Fruit fly (Drosophila melanogaster) whole organism: ENCODE data around the gene st.

ENCODE experiments used
- CG8478 ChIP-seq: fragments of >200 bp; optimal IDR thresholded peaks from 2 replicates; lab custom pipeline; 2018; ENCODE audit warnings: inconsistent platforms
- Dll ChIP-seq: fragments of >200 bp; optimal IDR thresholded peaks from 2 replicates; lab custom pipeline; 2017
- EcR ChIP-seq, 2 experiments: fragments of >200 bp; optimal IDR thresholded peaks; 2 replicates each; lab custom pipeline; 2017; ENCODE audit warnings: missing biosample characterization in 2 of 2, missing genetic modification characterization in 2 of 2, missing genetic modification reagents in 2 of 2
- pan ChIP-seq: fragments of >200 bp; optimal IDR thresholded peaks from 2 replicates; lab custom pipeline; 2017
- psq ChIP-seq: fragments of >200 bp; optimal IDR thresholded peaks from 2 replicates; lab custom pipeline; 2017
- usp ChIP-seq: fragments of >200 bp; optimal IDR thresholded peaks from 2 replicates; lab custom pipeline; 2017; ENCODE audit warnings: missing biosample characterization, missing genetic modification characterization, mixed read lengths

The st gene

dm6 chr3L:16491006-16491605 lies 6.3 kb upstream of the st start:
- TF ChIP-seq pan = no peak
- no peak for TF ChIP-seq psq
- no peak for TF ChIP-seq usp
- TF ChIP-seq EcR (GFP tag; optimal IDR thresholded peaks at IDR 0.05; lab: Kevin White, UChicago) = no peak
- no peak for TF ChIP-seq CG8478 (lab: Kevin White, UChicago)
- no peak for TF ChIP-seq Dll (lab: Kevin White, UChicago)

DNA sequence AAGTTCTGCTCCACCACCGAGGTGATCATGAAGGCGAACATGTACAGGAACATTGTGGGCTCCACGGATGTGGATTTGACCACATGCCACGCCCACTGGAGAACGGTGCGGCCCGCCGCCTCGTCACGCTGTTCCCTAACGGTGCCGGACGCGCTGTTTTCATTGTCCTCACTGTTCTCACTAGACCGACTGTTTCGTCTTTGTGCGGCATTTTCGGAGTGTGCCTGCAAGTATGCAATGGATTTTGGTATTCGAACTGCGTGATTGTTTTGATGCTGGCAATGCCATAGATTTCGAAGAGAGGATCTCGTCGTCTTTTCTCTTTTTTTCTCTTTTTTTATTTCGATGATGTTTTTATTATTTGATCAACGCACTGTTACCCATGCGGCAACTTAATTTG lies 3.7 kb upstream of the st start:
- TF ChIP-seq usp = no peak
- TF ChIP-seq EcR (GFP tag; optimal IDR thresholded peaks at IDR 0.05; lab: Kevin White, UChicago) = no peak
- TF ChIP-seq Dll (lab: Kevin White, UChicago) = no peak
- TF ChIP-seq CG8478 (lab: Kevin White, UChicago) = no peak
- TF ChIP-seq psq = no peak
- TF ChIP-seq pan = no peak

DNA sequence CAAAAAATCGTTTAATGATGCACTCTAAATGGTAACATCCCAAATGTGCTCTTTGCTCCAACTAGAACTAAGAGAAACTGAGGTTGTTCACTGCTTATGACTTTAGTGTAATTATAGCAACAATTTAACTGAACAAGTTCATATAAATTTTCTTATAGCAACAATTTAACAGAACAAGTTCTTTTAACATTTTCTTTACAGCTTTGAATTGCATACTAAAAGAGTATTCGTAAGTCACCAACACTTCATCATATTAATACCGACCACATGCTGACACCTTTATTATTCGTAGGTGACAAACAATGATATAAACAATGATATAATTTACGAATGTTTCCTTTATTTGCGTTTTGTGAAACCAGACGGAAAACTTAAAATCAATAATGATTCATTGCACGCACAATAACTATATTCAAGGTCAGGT lies 2.8 kb upstream of the st start:
- TF ChIP-seq EcR (GFP tag; optimal IDR thresholded peaks at IDR 0.05; lab: Kevin White, UChicago) = no peak
- no peak for TF ChIP-seq CG8478 (lab: Kevin White, UChicago)
- no peak for TF ChIP-seq pan
- no peak for TF ChIP-seq usp
- no peak for TF ChIP-seq psq
- no peak for TF ChIP-seq Dll (lab: Kevin White, UChicago)

- TF ChIP-seq usp (no peak), Dll (lab: Kevin White, UChicago) (no peak), CG8478 (lab: Kevin White, UChicago) (no peak), pan (no peak), EcR (GFP tag; optimal IDR thresholded peaks at IDR 0.05; lab: Kevin White, UChicago) (no peak), psq (no peak)
Observed at dm6 chr3L:16495235-16495634, 2.2 kb upstream of the st start.

DNA sequence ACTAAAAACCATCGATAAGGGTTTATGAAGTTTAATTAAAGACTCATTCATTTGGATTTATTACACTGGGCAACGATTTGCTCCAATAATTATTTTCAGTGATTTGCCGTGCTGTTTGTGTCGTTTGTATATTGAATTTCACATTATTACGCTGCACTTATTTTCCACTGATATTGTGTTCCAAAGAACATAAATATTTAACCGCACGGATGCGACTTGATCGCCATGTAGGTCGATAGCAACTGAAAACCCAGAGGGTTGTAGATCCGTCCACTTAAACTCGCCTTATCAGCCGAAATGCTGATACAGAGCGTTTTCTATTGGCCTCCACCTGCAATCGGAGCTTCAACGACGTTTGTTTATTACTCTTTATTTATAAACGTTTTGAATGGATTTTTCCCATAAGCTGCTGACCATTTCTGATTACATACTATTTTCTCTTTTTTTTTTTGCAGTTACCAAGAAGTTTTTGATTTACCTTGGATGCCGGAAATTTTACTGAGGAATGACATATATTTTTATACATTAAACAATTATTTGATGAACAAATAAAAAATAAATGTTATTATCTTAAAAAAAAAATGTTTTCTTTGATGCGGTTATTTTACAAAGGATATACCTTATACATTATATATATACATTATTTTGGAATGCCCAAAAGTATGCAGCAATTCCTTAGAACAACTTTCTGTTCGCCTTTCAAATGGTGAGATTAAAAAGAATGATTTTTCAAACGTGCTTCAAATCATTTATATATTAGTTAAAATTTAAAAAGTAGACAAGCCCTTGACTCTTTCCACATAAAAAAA lies 1.3 kb upstream of the st start, which contains the start of gene CG42514:
Gene CG42514 (minus strand): TSS at position 248 of the 809 bp plus-strand sequence.
- TF ChIP-seq EcR (GFP tag; optimal IDR thresholded peaks at IDR 0.05; lab: Kevin White, UChicago) (no peak), pan (no peak), psq (no peak), Dll (lab: Kevin White, UChicago) (no peak), usp (no peak), CG8478 (lab: Kevin White, UChicago) (no peak)

- TF ChIP-seq CG8478 (lab: Kevin White, UChicago) (no peak), psq (no peak), pan (no peak), Dll (lab: Kevin White, UChicago) (no peak), EcR (GFP tag; optimal IDR thresholded peaks at IDR 0.05; lab: Kevin White, UChicago) (no peak), usp (no peak)
Observed at dm6 chr3L:16533932-16534331, 36.5 kb downstream of the st start.

DNA sequence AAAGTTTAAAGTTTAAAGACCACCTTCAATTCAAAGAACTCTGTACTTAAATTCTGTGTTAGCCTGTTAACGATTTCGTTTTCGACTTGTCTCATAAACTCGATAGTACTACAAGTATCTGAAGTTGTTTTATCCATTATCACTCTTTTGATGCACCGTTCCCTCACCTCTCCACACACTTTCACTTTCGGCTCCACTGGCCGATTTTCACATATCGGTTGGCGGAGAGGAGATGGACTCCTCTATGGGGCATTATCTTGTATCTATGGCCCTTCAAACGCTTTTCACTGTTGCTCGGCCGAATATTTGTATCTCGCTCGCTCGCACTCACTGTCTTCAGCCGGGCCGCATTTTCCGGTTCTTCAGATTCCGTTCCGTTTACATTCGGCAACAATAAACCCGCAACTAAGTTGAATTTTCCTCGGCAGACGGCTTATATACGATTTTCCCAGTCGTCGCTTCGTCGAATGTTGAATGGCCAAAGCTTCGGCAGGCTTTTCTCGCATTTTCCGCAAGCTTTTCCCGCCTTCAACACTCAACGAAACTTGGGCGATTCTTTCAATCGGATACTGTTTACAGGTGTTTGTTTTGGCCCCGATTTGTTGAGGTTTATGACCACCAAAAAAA lies 45.7 kb downstream of the st start, which contains the start of gene CG43373:
Gene CG43373 (minus strand): TSS at position 373 of the 627 bp plus-strand sequence.
- TF ChIP-seq usp = no peak
- TF ChIP-seq psq = no peak
- no peak for TF ChIP-seq CG8478 (lab: Kevin White, UChicago)
- no peak for TF ChIP-seq EcR (GFP tag; optimal IDR thresholded peaks at IDR 0.05; lab: Kevin White, UChicago)
- TF ChIP-seq pan = no peak
- no peak for TF ChIP-seq Dll (lab: Kevin White, UChicago)

dm6 chr3L:16544220-16544619 lies 46.8 kb downstream of the st start:
- TF ChIP-seq psq (no peak), EcR (GFP tag; optimal IDR thresholded peaks at IDR 0.05; lab: Kevin White, UChicago) (no peak), Dll (lab: Kevin White, UChicago) (no peak), pan (no peak), usp (no peak), CG8478 (lab: Kevin White, UChicago) (no peak)

dm6 chr3L:16545511-16545910 lies 48.1 kb downstream of the st start, which contains the start of gene CG13033:
Gene CG13033 (minus strand): TSS chr3L:16545628.
- TF ChIP-seq pan = no peak
- no peak for TF ChIP-seq psq
- no peak for TF ChIP-seq usp
- no peak for TF ChIP-seq CG8478 (lab: Kevin White, UChicago)
- no peak for TF ChIP-seq Dll (lab: Kevin White, UChicago)
- no peak for TF ChIP-seq EcR (GFP tag; optimal IDR thresholded peaks at IDR 0.05; lab: Kevin White, UChicago)

DNA sequence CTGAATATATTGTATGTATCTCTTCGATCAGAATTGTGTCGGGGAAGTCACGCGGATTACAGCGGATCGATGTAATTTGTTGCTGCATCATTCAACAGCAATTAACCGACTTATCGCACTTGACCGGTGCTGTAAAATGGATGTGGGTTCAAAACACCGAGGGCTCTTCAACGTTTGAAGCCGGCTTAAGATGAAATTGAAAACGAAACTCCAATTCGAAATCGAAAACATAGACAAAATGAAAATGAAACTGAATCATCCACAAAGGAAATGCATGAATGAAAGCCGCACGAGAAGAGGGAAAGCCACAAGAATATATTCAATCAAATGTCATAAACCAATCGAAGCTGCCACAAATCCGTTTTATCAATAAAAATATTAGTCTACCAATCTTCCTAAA lies 48.7 kb downstream of the st start:
- TF ChIP-seq pan (no peak), usp (no peak), EcR (GFP tag; optimal IDR thresholded peaks at IDR 0.05; lab: Kevin White, UChicago) (no peak), psq (no peak), Dll (lab: Kevin White, UChicago) (no peak), CG8478 (lab: Kevin White, UChicago) (no peak)
